Fruit fly (Drosophila melanogaster) whole organism, embryonic: Measurements from ENCODE around the gene CG15144.
A peak's percentile ranks its signal among the peaks of the same experiment; 100 is the strongest.

Source experiments
- CG10147 ChIP-seq: fragments of 200-800 bp; sonication (Bioruptor generic); optimal IDR thresholded peaks from 2 replicates; lab custom pipeline; 2019; ENCODE audit warnings: missing biosample characterization, mild to moderate bottlenecking, missing genetic modification characterization, moderate library complexity
- CG10543 ChIP-seq: fragments of 200-800 bp; sonication (Bioruptor generic); optimal IDR thresholded peaks from 3 replicates; lab custom pipeline; 2017; ENCODE audit warnings: missing biosample characterization, mild to moderate bottlenecking, missing genetic modification characterization, moderate library complexity
- CG10959 ChIP-seq: fragments of 200-800 bp; sonication (Bioruptor generic); IDR thresholded peaks from 2 replicates; pipeline ENCODE4 v1.3.6; 2022; ENCODE audit warnings: missing biosample characterization, missing genetic modification characterization
- CG11723 ChIP-seq: fragments of 200-800 bp; sonication (Bioruptor generic); optimal IDR thresholded peaks from 2 replicates; lab custom pipeline; 2017; ENCODE audit warnings: missing biosample characterization, mild to moderate bottlenecking, missing genetic modification characterization
- CG12155 ChIP-seq: fragments of 200-800 bp; sonication (Bioruptor generic); optimal IDR thresholded peaks from 3 replicates; lab custom pipeline; 2016; ENCODE audit warnings: missing biosample characterization, missing genetic modification characterization
- CG12219 ChIP-seq: fragments of 200-800 bp; sonication (Bioruptor generic); optimal IDR thresholded peaks from 3 replicates; lab custom pipeline; 2018; ENCODE audit warnings: missing biosample characterization, mild to moderate bottlenecking, missing genetic modification characterization
- CG12769 ChIP-seq: fragments of 200-800 bp; sonication (Bioruptor generic); optimal IDR thresholded peaks from 2 replicates; lab custom pipeline; 2019; ENCODE audit warnings: missing biosample characterization, mild to moderate bottlenecking, missing genetic modification characterization, moderate library complexity
- CG13123 ChIP-seq: fragments of 200-800 bp; sonication (Bioruptor generic); optimal IDR thresholded peaks from 2 replicates; lab custom pipeline; 2016; ENCODE audit warnings: missing biosample characterization, missing genetic modification characterization
- CG13894 ChIP-seq: fragments of 200-800 bp; sonication (Bioruptor generic); optimal IDR thresholded peaks from 3 replicates; lab custom pipeline; 2018; ENCODE audit warnings: missing biosample characterization, mild to moderate bottlenecking, missing genetic modification characterization, moderate library complexity
- CG14014 ChIP-seq: fragments of 200-800 bp; sonication (Bioruptor generic); IDR thresholded peaks from 2 replicates; pipeline ENCODE4 v1.3.6; 2022; ENCODE audit warnings: missing biosample characterization, missing genetic modification characterization
- CG1647 ChIP-seq: fragments of 200-800 bp; sonication (Bioruptor generic); optimal IDR thresholded peaks from 3 replicates; lab custom pipeline; 2016; ENCODE audit warnings: missing biosample characterization, missing genetic modification characterization
- CG16815 ChIP-seq: fragments of 200-800 bp; sonication (Bioruptor generic); optimal IDR thresholded peaks from 3 replicates; lab custom pipeline; 2017; ENCODE audit warnings: missing biosample characterization, mild to moderate bottlenecking, missing genetic modification characterization
- CG17612 ChIP-seq: fragments of 200-800 bp; sonication (Bioruptor generic); IDR thresholded peaks from 2 replicates; pipeline ENCODE4 v1.3.6; 2022; ENCODE audit warnings: missing biosample characterization, missing genetic modification characterization
- CG2120 ChIP-seq: fragments of 200-800 bp; sonication (Bioruptor generic); optimal IDR thresholded peaks from 3 replicates; lab custom pipeline; 2016; ENCODE audit warnings: missing biosample characterization, missing genetic modification characterization
- CG33557 ChIP-seq: fragments of 200-800 bp; sonication (Bioruptor generic); optimal IDR thresholded peaks from 2 replicates; lab custom pipeline; 2019; ENCODE audit warnings: missing biosample characterization, mild to moderate bottlenecking, missing genetic modification characterization, moderate library complexity
- CG7786 ChIP-seq: fragments of 200-800 bp; sonication (Bioruptor generic); optimal IDR thresholded peaks from 2 replicates; lab custom pipeline; 2016; ENCODE audit warnings: missing biosample characterization, missing genetic modification characterization
- CG7963 ChIP-seq: fragments of 200-800 bp; sonication (Bioruptor generic); IDR thresholded peaks from 3 replicates; pipeline ENCODE4 v1.3.6; 2022; ENCODE audit warnings: missing biosample characterization, missing genetic modification characterization; ENCODE audit not compliant: partially characterized antibody
- CG8478 ChIP-seq: fragments of >200 bp; optimal IDR thresholded peaks from 2 replicates; lab custom pipeline; 2018
- CG9817 ChIP-seq: fragments of 200-800 bp; sonication (Bioruptor generic); optimal IDR thresholded peaks from 2 replicates; lab custom pipeline; 2018; ENCODE audit warnings: missing biosample characterization, mild to moderate bottlenecking, missing genetic modification characterization, moderate library complexity
- CTCF ChIP-seq: fragments of 200-800 bp; sonication (Bioruptor generic); optimal IDR thresholded peaks from 2 replicates; lab custom pipeline; 2017; ENCODE audit warnings: missing biosample characterization, mild to moderate bottlenecking, missing genetic modification characterization, moderate library complexity
- Dip2 ChIP-seq: fragments of 200-800 bp; sonication (Bioruptor generic); IDR thresholded peaks from 2 replicates; pipeline ENCODE4 v1.3.6; 2022; ENCODE audit warnings: missing biosample characterization, missing genetic modification characterization
- Dp ChIP-seq: fragments of 200-800 bp; sonication (Bioruptor generic); optimal IDR thresholded peaks from 2 replicates; lab custom pipeline; 2018; ENCODE audit warnings: missing biosample characterization, mild to moderate bottlenecking, missing genetic modification characterization, moderate library complexity
- ERR ChIP-seq: fragments of 200-800 bp; sonication (Bioruptor generic); optimal IDR thresholded peaks from 2 replicates; lab custom pipeline; 2016; ENCODE audit warnings: missing biosample characterization, missing genetic modification characterization
- Eip74EF ChIP-seq, 2 experiments: fragments of 200-800 bp in 1 of 2; fragments of >200 bp in 1 of 2; sonication (Bioruptor generic) in 1 of 2; optimal IDR thresholded peaks; 2 replicates each; lab custom pipeline; 2017 to 2019; ENCODE audit warnings: missing biosample characterization in 2 of 2, missing genetic modification characterization in 2 of 2, mild to moderate bottlenecking in 1 of 2, moderate library complexity in 1 of 2
- Ets65A ChIP-seq: fragments of 200-800 bp; sonication (Bioruptor generic); peaks from one replicate; lab custom pipeline; 2016; ENCODE audit warnings: missing biosample characterization, missing genetic modification characterization
- Fer3 ChIP-seq: fragments of 200-800 bp; sonication (Bioruptor generic); optimal IDR thresholded peaks from 2 replicates; lab custom pipeline; 2018; ENCODE audit warnings: missing biosample characterization, mild to moderate bottlenecking, missing genetic modification characterization, moderate library complexity
- Hsf ChIP-seq: fragments of 200-800 bp; sonication (Bioruptor generic); optimal IDR thresholded peaks from 3 replicates; lab custom pipeline; 2016; ENCODE audit warnings: missing biosample characterization, missing genetic modification characterization
- NC2β ChIP-seq: fragments of 200-800 bp; sonication (Bioruptor generic); optimal IDR thresholded peaks from 2 replicates; lab custom pipeline; 2016; ENCODE audit warnings: missing biosample characterization, missing genetic modification characterization
- Nf-YC ChIP-seq: fragments of 200-800 bp; optimal IDR thresholded peaks from 3 replicates; lab custom pipeline; 2019; ENCODE audit warnings: missing biosample characterization, mild to moderate bottlenecking, missing genetic modification characterization, moderate library complexity
- Oaz ChIP-seq: fragments of 200-800 bp; sonication (Bioruptor generic); IDR thresholded peaks from 2 replicates; pipeline ENCODE4 v1.3.6; 2022; ENCODE audit warnings: missing biosample characterization, missing genetic modification characterization
- Pdp1 ChIP-seq, 2 experiments: fragments of 200-800 bp; sonication (Bioruptor generic); optimal IDR thresholded peaks; 3 replicates each; lab custom pipeline; 2016; ENCODE audit warnings: missing biosample characterization in 2 of 2, missing genetic modification characterization in 2 of 2, mild to moderate bottlenecking in 1 of 2, moderate library complexity in 1 of 2
- ab ChIP-seq: fragments of 200-800 bp; sonication (Bioruptor generic); optimal IDR thresholded peaks from 2 replicates; lab custom pipeline; 2016; ENCODE audit warnings: missing biosample characterization, missing genetic modification characterization
- btn ChIP-seq: fragments of 200-800 bp; sonication (Bioruptor generic); optimal IDR thresholded peaks from 2 replicates; lab custom pipeline; 2016; ENCODE audit warnings: missing biosample characterization, missing genetic modification characterization
- crc ChIP-seq: fragments of 200-800 bp; sonication (Bioruptor generic); optimal IDR thresholded peaks from 2 replicates; lab custom pipeline; 2016; ENCODE audit warnings: missing biosample characterization, missing genetic modification characterization
- danr ChIP-seq: fragments of 200-800 bp; sonication (Bioruptor generic); IDR thresholded peaks from 2 replicates; pipeline ENCODE4 v1.3.6; 2022; ENCODE audit warnings: missing biosample characterization, missing genetic modification characterization
- disco-r ChIP-seq: fragments of 200-800 bp; sonication (Bioruptor generic); optimal IDR thresholded peaks from 2 replicates; lab custom pipeline; 2016; ENCODE audit warnings: missing biosample characterization, missing genetic modification characterization
- esg ChIP-seq: fragments of 200-800 bp; sonication (Bioruptor generic); conservative IDR thresholded peaks from 2 replicates; pipeline ENCODE4 v1.3.6; 2022; ENCODE audit warnings: missing biosample characterization, missing genetic modification characterization
- exex ChIP-seq: fragments of 200-800 bp; sonication (Bioruptor generic); optimal IDR thresholded peaks from 4 replicates; lab custom pipeline; 2018; ENCODE audit warnings: missing biosample characterization, mild to moderate bottlenecking, missing genetic modification characterization, moderate library complexity
- gce ChIP-seq: fragments of 200-800 bp; sonication (Bioruptor generic); IDR thresholded peaks from 3 replicates; pipeline ENCODE4 v1.3.6; 2022; ENCODE audit warnings: missing biosample characterization, missing genetic modification characterization
- lola ChIP-seq, 3 experiments: fragments of >200 bp in 2 of 3; fragments of 200-800 bp in 1 of 3; sonication (Bioruptor generic) in 1 of 3; optimal IDR thresholded peaks; 2 replicates each; lab custom pipeline; 2017 to 2019; ENCODE audit warnings: missing biosample characterization in 3 of 3, missing genetic modification characterization in 3 of 3, mild to moderate bottlenecking in 1 of 3, moderate library complexity in 1 of 3
- mirr ChIP-seq: fragments of 200-800 bp; sonication (Bioruptor generic); optimal IDR thresholded peaks from 3 replicates; lab custom pipeline; 2018; ENCODE audit warnings: missing biosample characterization, mild to moderate bottlenecking, missing genetic modification characterization
- repo ChIP-seq: fragments of 200-800 bp; sonication (Bioruptor generic); optimal IDR thresholded peaks from 2 replicates; lab custom pipeline; 2016; ENCODE audit warnings: missing biosample characterization, missing genetic modification characterization
- ro ChIP-seq: fragments of 200-800 bp; sonication (Bioruptor generic); IDR thresholded peaks from 2 replicates; pipeline ENCODE4 v1.3.6; 2022; ENCODE audit warnings: missing biosample characterization, missing genetic modification characterization
- row ChIP-seq: fragments of 200-800 bp; sonication (Bioruptor generic); IDR thresholded peaks from 3 replicates; pipeline ENCODE4 v1.3.6; 2022; ENCODE audit warnings: missing biosample characterization, missing genetic modification characterization
- salm ChIP-seq: fragments of 200-800 bp; sonication (Bioruptor generic); optimal IDR thresholded peaks from 2 replicates; lab custom pipeline; 2018; ENCODE audit warnings: missing biosample characterization, mild to moderate bottlenecking, missing genetic modification characterization
- schlank ChIP-seq: fragments of 200-800 bp; sonication (Bioruptor generic); optimal IDR thresholded peaks from 2 replicates; lab custom pipeline; 2018; ENCODE audit warnings: missing biosample characterization, mild to moderate bottlenecking, missing genetic modification characterization
- slbo ChIP-seq: fragments of 200-800 bp; sonication (Bioruptor generic); IDR thresholded peaks from 2 replicates; pipeline ENCODE4 v1.3.6; 2022; ENCODE audit warnings: missing biosample characterization, missing genetic modification characterization
- tgo ChIP-seq: fragments of 200-800 bp; sonication (Bioruptor generic); IDR thresholded peaks from 3 replicates; pipeline ENCODE4 v1.3.6; 2022; ENCODE audit warnings: missing biosample characterization, missing genetic modification characterization
- ttk ChIP-seq: fragments of 200-800 bp; sonication (Bioruptor generic); IDR thresholded peaks from 2 replicates; pipeline ENCODE4 v2.1.2; 2022; ENCODE audit warnings: missing biosample characterization, missing genetic modification characterization
- usp ChIP-seq: fragments of >200 bp; optimal IDR thresholded peaks from 2 replicates; lab custom pipeline; 2017; ENCODE audit warnings: missing biosample characterization, missing genetic modification characterization
- vnd ChIP-seq: fragments of 200-800 bp; sonication (Bioruptor generic); IDR thresholded peaks from 3 replicates; pipeline ENCODE4 v1.3.6; 2022; ENCODE audit warnings: missing biosample characterization, missing genetic modification characterization; ENCODE audit not compliant: partially characterized antibody

CG15144 gene

dm6 chr2L:17514090-17514715 is 14.7 kb downstream of the CG15144 start (continued):
- TF ChIP-seq Pdp1 (GFP tag; optimal IDR thresholded peaks at IDR 0.05; lab: Kevin White, UChicago), result peak in 1 of 2 experiments; percentile 70
- peak; percentile 56 for TF ChIP-seq ab (GFP tag; lab: Kevin White, UChicago)
- TF ChIP-seq CG10959 (GFP tag; lab: Robert Waterston, UW), result peak; percentile 76
- no peak for TF ChIP-seq usp (GFP tag; lab: Kevin White, UChicago)
- TF ChIP-seq CG33557 (GFP tag; lab: Kevin White, UChicago), result peak; percentile 95
- TF ChIP-seq schlank (tag; lab: Kevin White, UChicago), result peak; percentile 68
- no peak for TF ChIP-seq vnd
- TF ChIP-seq Fer3 (tag; lab: Kevin White, UChicago), result peak; percentile 87
- peak; percentile 70 for TF ChIP-seq CG11723 (GFP tag; lab: Kevin White, UChicago)
- no peak for TF ChIP-seq CG2120 (GFP tag; lab: Kevin White, UChicago)
- no peak for TF ChIP-seq CG8478 (lab: Kevin White, UChicago)
- peak; percentile 74 for TF ChIP-seq salm (tag; lab: Kevin White, UChicago)
- peak; percentile 86 for TF ChIP-seq ttk
- peak; percentile 72 for TF ChIP-seq ERR (GFP tag; lab: Kevin White, UChicago)
- TF ChIP-seq CTCF (GFP tag; lab: Kevin White, UChicago), result peak; percentile 19
- TF ChIP-seq slbo (GFP tag; lab: Robert Waterston, UW), result peak; percentile 79
- TF ChIP-seq CG10543 (GFP tag; lab: Kevin White, UChicago), result peak; percentile 88
- peak; percentile 54; the same call in 1 of the 2 replicates for TF ChIP-seq Oaz
- no peak for TF ChIP-seq CG7963 (GFP tag; lab: Robert Waterston, UW)
- TF ChIP-seq CG13894 (tag; lab: Kevin White, UChicago), result peak; percentile 85
- peak; percentile 45 for TF ChIP-seq disco-r
- peak; percentile 82 for TF ChIP-seq gce (GFP tag; lab: Robert Waterston, UW)
- TF ChIP-seq ro, result peak; percentile 47; the same call in 1 of the 2 replicates
- peak; percentile 93 for TF ChIP-seq row (GFP tag; lab: Robert Waterston, UW)
- peak; percentile 86 for TF ChIP-seq tgo (GFP tag; lab: Robert Waterston, UW)
- peak; percentile 67 for TF ChIP-seq exex (tag; lab: Kevin White, UChicago)
- peak; percentile 47 for TF ChIP-seq btn (GFP tag; lab: Kevin White, UChicago)
- TF ChIP-seq CG12155 (GFP tag; lab: Kevin White, UChicago), result peak; percentile 73
- TF ChIP-seq CG10147 (GFP tag; lab: Kevin White, UChicago), result peak; percentile 81
- peak; percentile 84 for TF ChIP-seq CG16815 (GFP tag; lab: Kevin White, UChicago)
- peak in 1 of 2 experiments; percentile 78 for TF ChIP-seq Eip74EF (GFP tag; optimal IDR thresholded peaks at IDR 0.05; lab: Kevin White, UChicago)
- TF ChIP-seq repo (GFP tag; lab: Kevin White, UChicago), result peak; percentile 60
- TF ChIP-seq Dp (GFP tag; lab: Kevin White, UChicago), result no peak
- peak; percentile 58 for TF ChIP-seq CG1647 (GFP tag; lab: Kevin White, UChicago)
- TF ChIP-seq mirr (GFP tag; lab: Kevin White, UChicago), result peak; percentile 50
- peak; percentile 81 for TF ChIP-seq Hsf (GFP tag; lab: Kevin White, UChicago)
- peak; percentile 83 for TF ChIP-seq CG12219
- TF ChIP-seq NC2β (GFP tag; lab: Kevin White, UChicago), result peak; percentile 86
- no peak for TF ChIP-seq CG12769 (tag; lab: Kevin White, UChicago)
- TF ChIP-seq Dip2 (GFP tag; lab: Robert Waterston, UW), result 0 out of 2 replicates have a peak, but pooled peaks have one; percentile 8
- TF ChIP-seq CG7786, result peak; percentile 64
- TF ChIP-seq esg (GFP tag; lab: Robert Waterston, UW), result peak; percentile 72
- peak; percentile 38 for TF ChIP-seq CG17612 (GFP tag; lab: Robert Waterston, UW)
- peak; percentile 81 for TF ChIP-seq danr (GFP tag; lab: Robert Waterston, UW)
- peak; percentile 12 for TF ChIP-seq crc (GFP tag; lab: Kevin White, UChicago)
- TF ChIP-seq CG9817 (tag; lab: Kevin White, UChicago), result peak; percentile 85
- TF ChIP-seq CG14014 (GFP tag; lab: Robert Waterston, UW), result peak; percentile 77
- peak; percentile 93 for TF ChIP-seq Ets65A (GFP tag; lab: Kevin White, UChicago)
- peak in 1 of 3 experiments; percentile 94 for TF ChIP-seq lola (GFP tag; optimal IDR thresholded peaks at IDR 0.05; lab: Kevin White, UChicago)
- TF ChIP-seq CG13123, result no peak
- TF ChIP-seq Nf-YC, result peak; percentile 79
